Worm (Caenorhabditis elegans) whole organism, L1 larva: ENCODE data around the gene Y42G9A.2.

Source experiments
- C34B4.2 ChIP-seq: sonication (generic microtip); optimal IDR thresholded peaks from 2 replicates; lab custom pipeline; 2017; ENCODE audit warnings: mild to moderate bottlenecking, missing genetic modification characterization, missing compliant biosample characterization
- F16B12.6 ChIP-seq: fragments of 150-350 bp; optimal IDR thresholded peaks from 2 replicates; lab custom pipeline; 2014; ENCODE audit warnings: missing biosample characterization, missing genetic modification characterization
- Y116A8C.19 ChIP-seq: sonication (generic microtip); optimal IDR thresholded peaks from 2 replicates; lab custom pipeline; 2016; ENCODE audit warnings: missing compliant biosample characterization, missing genetic modification characterization, borderline replicate concordance
- aha-1 ChIP-seq: fragments of 150-350 bp; optimal IDR thresholded peaks from 2 replicates; lab custom pipeline; 2014; ENCODE audit warnings: missing biosample characterization, missing genetic modification characterization
- alr-1 ChIP-seq: fragments of 200-800 bp; sonication (Bioruptor generic); optimal IDR thresholded peaks from 2 replicates; lab custom pipeline; 2018; ENCODE audit warnings: borderline replicate concordance, mild to moderate bottlenecking, missing genetic modification characterization, missing compliant biosample characterization
- aly-2 ChIP-seq: fragments of 150-350 bp; optimal IDR thresholded peaks from 2 replicates; lab custom pipeline; 2014; ENCODE audit warnings: missing biosample characterization, missing genetic modification characterization
- ceh-63 ChIP-seq: fragments of 200-800 bp; sonication (Bioruptor generic); optimal IDR thresholded peaks from 2 replicates; lab custom pipeline; 2018; ENCODE audit warnings: mild to moderate bottlenecking, missing genetic modification characterization, missing compliant biosample characterization
- ceh-8 ChIP-seq: fragments of 200-800 bp; sonication (Bioruptor generic); optimal IDR thresholded peaks from 2 replicates; lab custom pipeline; 2018; ENCODE audit warnings: mild to moderate bottlenecking, missing genetic modification characterization, moderate library complexity, missing compliant biosample characterization
- ceh-88 ChIP-seq: fragments of 200-800 bp; sonication (Bioruptor generic); IDR thresholded peaks from 2 replicates; pipeline ENCODE4 v1.3.6; 2022; ENCODE audit warnings: missing genetic modification characterization, missing compliant biosample characterization
- ces-1 ChIP-seq: fragments of 150-350 bp; optimal IDR thresholded peaks from 2 replicates; lab custom pipeline; 2014; ENCODE audit warnings: missing biosample characterization, missing genetic modification reagents, missing genetic modification characterization
- dpl-1 ChIP-seq, 3 experiments: fragments of 150-350 bp in 2 of 3; sonication (generic microtip) in 1 of 3; optimal IDR thresholded peaks; 2 replicates each; lab custom pipeline; 2014 to 2017; ENCODE audit warnings: missing biosample characterization in 3 of 3, missing genetic modification characterization in 3 of 3, missing genetic modification reagents in 3 of 3
- efl-1 ChIP-seq, 4 experiments: fragments of 150-350 bp; optimal IDR thresholded peaks in 3 of 4; peaks in 1 of 4; 1 replicate in 1 of 4; 2 replicates in 3 of 4; lab custom pipeline; 2014; ENCODE audit warnings: missing biosample characterization in 2 of 4, missing genetic modification characterization in 2 of 4, missing genetic modification reagents in 2 of 4
- efl-3 ChIP-seq: fragments of 200-800 bp; sonication (Bioruptor generic); optimal IDR thresholded peaks from 2 replicates; lab custom pipeline; 2018; ENCODE audit warnings: mild to moderate bottlenecking, missing genetic modification characterization, missing compliant biosample characterization
- egl-13 ChIP-seq: sonication (generic microtip); optimal IDR thresholded peaks from 2 replicates; lab custom pipeline; 2016; ENCODE audit warnings: missing genotype, missing genetic modification reagents, missing genetic modification characterization, missing compliant biosample characterization
- elt-2 ChIP-seq: sonication (generic microtip); optimal IDR thresholded peaks from 2 replicates; lab custom pipeline; 2016; ENCODE audit warnings: missing genetic modification characterization, mild to moderate bottlenecking, inconsistent platforms, missing compliant biosample characterization, missing genetic modification reagents
- ets-5 ChIP-seq: fragments of 200-800 bp; sonication (Bioruptor generic); IDR thresholded peaks from 2 replicates; pipeline ENCODE4 v1.3.6; 2022; ENCODE audit warnings: missing genetic modification characterization, missing compliant biosample characterization
- fkh-10 ChIP-seq: sonication (generic microtip); optimal IDR thresholded peaks from 2 replicates; lab custom pipeline; 2017; ENCODE audit warnings: missing biosample characterization, missing genetic modification reagents, missing genetic modification characterization
- fos-1 ChIP-seq: fragments of 150-350 bp; optimal IDR thresholded peaks from 2 replicates; lab custom pipeline; 2014; ENCODE audit warnings: missing biosample characterization, missing genetic modification characterization
- hlh-17 ChIP-seq: fragments of 200-800 bp; sonication (Bioruptor generic); optimal IDR thresholded peaks from 2 replicates; lab custom pipeline; 2018; ENCODE audit warnings: missing genetic modification characterization, mild to moderate bottlenecking, missing compliant biosample characterization, moderate library complexity, borderline replicate concordance
- irx-1 ChIP-seq: sonication (generic microtip); optimal IDR thresholded peaks from 2 replicates; lab custom pipeline; 2016; ENCODE audit warnings: missing genetic modification characterization, missing compliant biosample characterization
- jun-1 ChIP-seq: fragments of 150-350 bp; optimal IDR thresholded peaks from 2 replicates; lab custom pipeline; 2014; ENCODE audit warnings: missing biosample characterization, missing genetic modification reagents, missing genetic modification characterization
- lin-13 ChIP-seq: fragments of 150-350 bp; optimal IDR thresholded peaks from 2 replicates; lab custom pipeline; 2014; ENCODE audit warnings: missing biosample characterization, missing genetic modification reagents, missing genetic modification characterization
- lin-14 ChIP-seq: fragments of 200-800 bp; sonication (Bioruptor generic); optimal IDR thresholded peaks from 2 replicates; lab custom pipeline; 2018; ENCODE audit warnings: mild to moderate bottlenecking, missing genetic modification characterization, moderate library complexity, missing compliant biosample characterization
- lin-35 ChIP-seq, 2 experiments: fragments of 150-350 bp; optimal IDR thresholded peaks; 2 replicates each; lab custom pipeline; 2014; ENCODE audit warnings: missing biosample characterization in 2 of 2, missing genetic modification characterization in 2 of 2, missing genetic modification reagents in 2 of 2
- lsy-2 ChIP-seq, 2 experiments: fragments of 150-350 bp; optimal IDR thresholded peaks; 2 replicates each; lab custom pipeline; 2014; ENCODE audit warnings: missing biosample characterization in 2 of 2, missing genetic modification characterization in 2 of 2
- mab-9 ChIP-seq: fragments of 200-800 bp; sonication (Bioruptor generic); IDR thresholded peaks from 2 replicates; pipeline ENCODE4 v1.3.6; 2022; ENCODE audit warnings: missing genetic modification reagents, missing genetic modification characterization, missing compliant biosample characterization
- mdl-1 ChIP-seq, 2 experiments: fragments of 150-350 bp; optimal IDR thresholded peaks; 2 replicates each; lab custom pipeline; 2014 to 2017; ENCODE audit warnings: missing biosample characterization in 2 of 2, missing genetic modification characterization in 2 of 2, inconsistent platforms in 1 of 2
- nhr-12 ChIP-seq: sonication (generic microtip); optimal IDR thresholded peaks from 2 replicates; lab custom pipeline; 2017; ENCODE audit warnings: missing biosample characterization, missing genetic modification characterization
- nhr-19 ChIP-seq: fragments of 200-800 bp; sonication (Bioruptor generic); conservative IDR thresholded peaks from 2 replicates; pipeline ENCODE4 v1.3.6; 2022; ENCODE audit warnings: missing genetic modification characterization, missing compliant biosample characterization
- nhr-20 ChIP-seq: sonication (generic microtip); optimal IDR thresholded peaks from 2 replicates; lab custom pipeline; 2016; ENCODE audit warnings: mild to moderate bottlenecking, missing genetic modification characterization, missing compliant biosample characterization
- nhr-237 ChIP-seq: fragments of 150-350 bp; optimal IDR thresholded peaks from 2 replicates; lab custom pipeline; 2014; ENCODE audit warnings: missing biosample characterization, missing genetic modification characterization
- nhr-28 ChIP-seq: fragments of 150-350 bp; optimal IDR thresholded peaks from 2 replicates; lab custom pipeline; 2014; ENCODE audit warnings: missing biosample characterization, missing genetic modification characterization
- nhr-71 ChIP-seq: sonication (generic microtip); optimal IDR thresholded peaks from 2 replicates; lab custom pipeline; 2016; ENCODE audit warnings: mild to moderate bottlenecking, missing genetic modification characterization, moderate library complexity, missing compliant biosample characterization
- nhr-76 ChIP-seq: sonication (generic microtip); optimal IDR thresholded peaks from 2 replicates; lab custom pipeline; 2017; ENCODE audit warnings: missing biosample characterization, missing genetic modification characterization
- nhr-77 ChIP-seq: fragments of 150-350 bp; optimal IDR thresholded peaks from 2 replicates; lab custom pipeline; 2014; ENCODE audit warnings: missing biosample characterization, missing genetic modification characterization
- nhr-84 ChIP-seq: sonication (generic microtip); optimal IDR thresholded peaks from 2 replicates; lab custom pipeline; 2017; ENCODE audit warnings: missing biosample characterization, missing genetic modification characterization
- nhr-85 ChIP-seq: sonication (generic microtip); peaks from one replicate; lab custom pipeline; 2016; ENCODE audit warnings: missing genetic modification characterization, inconsistent platforms, missing compliant biosample characterization
- nhr-90 ChIP-seq: sonication (generic microtip); optimal IDR thresholded peaks from 2 replicates; lab custom pipeline; 2016; ENCODE audit warnings: mild to moderate bottlenecking, missing genetic modification characterization, missing compliant biosample characterization; ENCODE audit not compliant: poor library complexity
- pag-3 ChIP-seq: sonication (generic microtip); optimal IDR thresholded peaks from 2 replicates; lab custom pipeline; 2017; ENCODE audit warnings: missing genetic modification characterization, mild to moderate bottlenecking, missing compliant biosample characterization, antibody characterized with exemption, borderline replicate concordance; ENCODE audit not compliant: insufficient read depth
- pax-3 ChIP-seq: fragments of 200-800 bp; sonication (Bioruptor generic); optimal IDR thresholded peaks from 2 replicates; lab custom pipeline; 2018; ENCODE audit warnings: mild to moderate bottlenecking, missing genetic modification characterization, moderate library complexity, missing compliant biosample characterization
- pqm-1 ChIP-seq: sonication (generic microtip); optimal IDR thresholded peaks from 3 replicates; lab custom pipeline; 2017; ENCODE audit warnings: missing biosample characterization, missing genetic modification characterization
- skn-1 ChIP-seq: fragments of 150-350 bp; optimal IDR thresholded peaks from 2 replicates; lab custom pipeline; 2014; ENCODE audit warnings: missing biosample characterization, missing genetic modification characterization
- snpc-4 ChIP-seq: fragments of 150-350 bp; optimal IDR thresholded peaks from 2 replicates; lab custom pipeline; 2014; ENCODE audit warnings: missing biosample characterization, missing genetic modification characterization
- snu-23 ChIP-seq: sonication (generic microtip); optimal IDR thresholded peaks from 2 replicates; lab custom pipeline; 2016; ENCODE audit warnings: missing genetic modification characterization, missing compliant biosample characterization
- sptf-1 ChIP-seq: fragments of 150-350 bp; optimal IDR thresholded peaks from 2 replicates; lab custom pipeline; 2014; ENCODE audit warnings: missing biosample characterization, missing genetic modification characterization
- sup-37 ChIP-seq: fragments of 200-800 bp; sonication (Bioruptor generic); optimal IDR thresholded peaks from 2 replicates; lab custom pipeline; 2018; ENCODE audit warnings: mild to moderate bottlenecking, missing genetic modification characterization, missing compliant biosample characterization
- tlp-1 ChIP-seq: fragments of 150-350 bp; optimal IDR thresholded peaks from 2 replicates; lab custom pipeline; 2014; ENCODE audit warnings: missing biosample characterization, missing genetic modification characterization
- unc-130 ChIP-seq: fragments of 150-350 bp; optimal IDR thresholded peaks from 2 replicates; lab custom pipeline; 2017; ENCODE audit warnings: missing biosample characterization, missing genetic modification characterization, inconsistent platforms
- unc-86 ChIP-seq: sonication (generic microtip); optimal IDR thresholded peaks from 2 replicates; lab custom pipeline; 2016; ENCODE audit warnings: missing genetic modification characterization, missing compliant biosample characterization
- vab-15 ChIP-seq: sonication (generic microtip); optimal IDR thresholded peaks from 2 replicates; lab custom pipeline; 2017; ENCODE audit warnings: missing genotype, mild to moderate bottlenecking, missing genetic modification characterization, missing compliant biosample characterization
- zag-1 ChIP-seq: fragments of 150-350 bp; optimal IDR thresholded peaks from 2 replicates; lab custom pipeline; 2014; ENCODE audit warnings: missing biosample characterization, missing genetic modification characterization
- zip-4 ChIP-seq: fragments of 200-800 bp; sonication (Bioruptor generic); optimal IDR thresholded peaks from 2 replicates; lab custom pipeline; 2018; ENCODE audit warnings: mild to moderate bottlenecking, missing genetic modification characterization, moderate library complexity, missing compliant biosample characterization
- ztf-4 ChIP-seq: fragments of 150-350 bp; optimal IDR thresholded peaks from 2 replicates; lab custom pipeline; 2014; ENCODE audit warnings: missing biosample characterization, missing genetic modification characterization

Y42G9A.2 gene

ce11 chrIII:6123647-6124046 lies 24.3 kb upstream of the Y42G9A.2 start:
- TF ChIP-seq nhr-85 (no peak), sup-37 (GFP tag; lab: Kevin White, UChicago) (no peak), nhr-77 (tag; lab: Kevin White, UChicago) (no peak), lsy-2 (tag; optimal IDR thresholded peaks at IDR 0.05; lab: Kevin White, UChicago) (no peak), zip-4 (no peak), F16B12.6 (tag; lab: Kevin White, UChicago) (no peak), nhr-84 (no peak), ceh-88 (peak; percentile 19; the same call in 1 of the 2 replicates), nhr-19 (GFP tag; lab: Robert Waterston, UW) (0 out of 2 replicates have a peak, but pooled peaks have one; percentile 19), zag-1 (tag; lab: Kevin White, UChicago) (no peak), snpc-4 (tag; lab: Kevin White, UChicago) (no peak), vab-15 (tag; lab: Kevin White, UChicago) (no peak), egl-13 (tag; lab: Kevin White, UChicago) (no peak), ets-5 (GFP tag; lab: Robert Waterston, UW) (no peak), ztf-4 (peak; percentile 74), nhr-76 (no peak), dpl-1 (GFP tag; optimal IDR thresholded peaks at IDR 0.05; lab: Kevin White, UChicago) (no peak), pax-3 (tag; lab: Kevin White, UChicago) (no peak), efl-1 (optimal IDR thresholded peaks at IDR 0.05; lab: Kevin White, UChicago) (no peak), efl-1 (GFP tag; optimal IDR thresholded peaks at IDR 0.05 in 1 of 2; lab: Kevin White, UChicago) (peak in 1 of 2 experiments; percentile 29), fos-1 (tag; lab: Kevin White, UChicago) (no peak), alr-1 (no peak), jun-1 (no peak), nhr-71 (peak; percentile 12), lin-14 (GFP tag; lab: Kevin White, UChicago) (no peak), aly-2 (tag; lab: Kevin White, UChicago) (no peak), mab-9 (0 out of 2 replicates have a peak, but pooled peaks have one; percentile 10), irx-1 (no peak), aha-1 (tag; lab: Kevin White, UChicago) (no peak), unc-130 (tag; lab: Kevin White, UChicago) (no peak), unc-86 (no peak), lin-35 (GFP tag; optimal IDR thresholded peaks at IDR 0.05; lab: Kevin White, UChicago) (no peak), elt-2 (tag; lab: Kevin White, UChicago) (no peak), nhr-90 (tag; lab: Kevin White, UChicago) (no peak), nhr-28 (tag; lab: Kevin White, UChicago) (no peak), nhr-12 (tag; lab: Kevin White, UChicago) (no peak), sptf-1 (tag; lab: Kevin White, UChicago) (no peak), ceh-8 (GFP tag; lab: Kevin White, UChicago) (no peak), fkh-10 (GFP tag; lab: Kevin White, UChicago) (no peak), pqm-1 (no peak), tlp-1 (no peak), lin-13 (GFP tag; lab: Kevin White, UChicago) (no peak), nhr-237 (tag; lab: Kevin White, UChicago) (no peak), ceh-63 (GFP tag; lab: Kevin White, UChicago) (no peak), efl-3 (GFP tag; lab: Kevin White, UChicago) (no peak), skn-1 (no peak), C34B4.2 (tag; lab: Kevin White, UChicago) (no peak), ces-1 (GFP tag; lab: Kevin White, UChicago) (no peak), mdl-1 (tag; optimal IDR thresholded peaks at IDR 0.05; lab: Kevin White, UChicago) (no peak), Y116A8C.19 (no peak), hlh-17 (GFP tag; lab: Kevin White, UChicago) (no peak), pag-3 (tag; lab: Kevin White, UChicago) (no peak), snu-23 (no peak), nhr-20 (tag; lab: Kevin White, UChicago) (no peak)
